Worm (Caenorhabditis elegans) whole organism, early embryonic: ENCODE measurements around the gene Y51H7BR.7.

Source experiments
- F13C5.2 ChIP-seq: sonication (generic microtip); optimal IDR thresholded peaks from 2 replicates; lab custom pipeline; 2017; ENCODE audit warnings: mild to moderate bottlenecking, missing genetic modification characterization, inconsistent platforms, missing compliant biosample characterization
- ama-1 ChIP-seq: fragments of 150-350 bp; optimal IDR thresholded peaks from 2 replicates; lab custom pipeline; 2014
- ceh-13 ChIP-seq: fragments of 200-800 bp; sonication (Bioruptor generic); optimal IDR thresholded peaks from 2 replicates; lab custom pipeline; 2018; ENCODE audit warnings: mild to moderate bottlenecking, missing genetic modification characterization, missing compliant biosample characterization
- ceh-36 ChIP-seq: sonication (generic microtip); optimal IDR thresholded peaks from 2 replicates; lab custom pipeline; 2016; ENCODE audit warnings: missing genetic modification characterization, inconsistent platforms, missing compliant biosample characterization
- hmbx-1 ChIP-seq: sonication (generic microtip); optimal IDR thresholded peaks from 2 replicates; lab custom pipeline; 2016; ENCODE audit warnings: mild to moderate bottlenecking, missing genetic modification characterization, missing compliant biosample characterization
- hmg-4 ChIP-seq: fragments of 200-800 bp; sonication (Bioruptor generic); optimal IDR thresholded peaks from 2 replicates; lab custom pipeline; 2018; ENCODE audit warnings: mild to moderate bottlenecking, missing genetic modification characterization, missing compliant biosample characterization
- hnd-1 ChIP-seq: sonication (generic microtip); optimal IDR thresholded peaks from 2 replicates; lab custom pipeline; 2016; ENCODE audit warnings: missing genetic modification characterization, missing compliant biosample characterization
- pes-1 ChIP-seq: fragments of 200-800 bp; sonication (Bioruptor generic); IDR thresholded peaks from 2 replicates; pipeline ENCODE4 v1.3.6; 2022; ENCODE audit warnings: missing genetic modification reagents, missing genetic modification characterization, missing compliant biosample characterization
- scrt-1 ChIP-seq: fragments of 200-800 bp; sonication (Bioruptor generic); IDR thresholded peaks from 2 replicates; pipeline ENCODE4 v1.3.6; 2022; ENCODE audit warnings: missing genetic modification characterization, missing compliant biosample characterization
- tbx-11 ChIP-seq: fragments of 200-800 bp; sonication (Bioruptor generic); IDR thresholded peaks from 2 replicates; pipeline ENCODE4 v1.3.6; 2022; ENCODE audit warnings: missing genetic modification characterization, missing compliant biosample characterization

- TF ChIP-seq ceh-13 (GFP tag; lab: Kevin White, UChicago) (no peak), ama-1 (no peak), hmbx-1 (tag; lab: Kevin White, UChicago) (no peak), F13C5.2 (tag; lab: Kevin White, UChicago) (no peak), scrt-1 (GFP tag; lab: Robert Waterston, UW) (no peak), tbx-11 (GFP tag; lab: Robert Waterston, UW) (no peak), hnd-1 (tag; lab: Kevin White, UChicago) (no peak), hmg-4 (GFP tag; lab: Kevin White, UChicago) (no peak), pes-1 (GFP tag; lab: Robert Waterston, UW) (no peak), ceh-36 (no peak)
Measured at ce11 chrII:1517354-1517753, 8.0 kb downstream of the Y51H7BR.7 start, which contains the start of gene math-45.
